Fruit fly (Drosophila melanogaster): Measurements from ENCODE around the gene CG14397.
A peak's percentile ranks its signal among the peaks of the same experiment; 100 is the strongest.

The CG14397 gene

DNA sequence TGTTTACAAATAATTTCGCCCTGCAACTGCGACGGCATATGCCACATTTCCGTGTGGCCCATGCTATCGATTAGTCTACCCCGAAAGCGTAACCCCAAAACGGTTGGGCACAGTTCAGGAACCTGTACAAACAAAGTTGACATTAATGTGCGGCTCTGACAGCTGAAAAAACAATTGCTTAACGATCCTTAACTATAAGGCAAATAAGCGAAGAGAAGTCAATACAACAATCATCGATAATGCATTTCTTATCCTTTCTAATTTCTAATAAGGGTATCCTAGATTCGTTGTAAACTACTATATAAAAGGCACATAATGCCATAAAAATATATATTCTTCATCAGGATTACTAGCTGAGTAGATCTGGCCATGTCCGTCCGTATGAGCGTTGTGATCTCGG lies 20.8 kb downstream of the CG14397 start:
- TF ChIP-seq br (GFP tag; optimal IDR thresholded peaks at IDR 0.05) (no peak), Vsx2 (GFP tag; optimal IDR thresholded peaks at IDR 0.05; ENCODE audit: partially characterized antibody) (no peak), psq (GFP tag; optimal IDR thresholded peaks at IDR 0.05) (no peak), sv (GFP tag; optimal IDR thresholded peaks at IDR 0.05) (no peak), CrebA (GFP tag; optimal IDR thresholded peaks at IDR 0.05; ENCODE audit: borderline replicate concordance) (no peak), tai (GFP tag; optimal IDR thresholded peaks at IDR 0.05) (no peak), rgr (GFP tag; optimal IDR thresholded peaks at IDR 0.05) (no peak), HLH106 (tag; optimal IDR thresholded peaks at IDR 0.05) (no peak), ey (GFP tag; optimal IDR thresholded peaks at IDR 0.05) (no peak), CG9705 (GFP tag; optimal IDR thresholded peaks at IDR 0.05) (no peak), Hr78 (GFP tag; optimal IDR thresholded peaks at IDR 0.05) (no peak), Abd-B (GFP tag; optimal IDR thresholded peaks at IDR 0.05) (no peak), Dif (GFP tag; optimal IDR thresholded peaks at IDR 0.05; ENCODE audit: partially characterized antibody) (no peak)

DNA sequence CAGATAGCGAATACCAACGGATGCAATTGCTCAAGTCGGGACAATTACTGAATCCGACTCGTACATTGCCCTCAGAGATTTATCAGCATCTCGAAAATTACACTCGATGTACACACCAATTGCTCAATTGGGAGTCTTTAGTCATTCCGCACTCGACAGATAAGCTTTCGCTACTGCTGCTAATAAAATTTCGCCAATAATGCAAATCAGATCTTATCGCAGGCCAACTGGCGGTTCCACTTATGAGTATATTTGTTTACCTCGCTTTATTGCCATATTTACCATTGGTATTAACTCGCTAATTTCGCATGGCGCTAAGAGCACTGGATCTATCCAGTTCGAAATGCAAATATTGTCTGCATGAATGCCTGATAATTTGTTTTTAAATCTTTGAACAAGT lies 22.5 kb downstream of the CG14397 start:
- no peak for TF ChIP-seq Rel (GFP tag; optimal IDR thresholded peaks at IDR 0.05)
- peak; percentile 40 for TF ChIP-seq Rel (tag; optimal IDR thresholded peaks at IDR 0.05)
- peak; percentile 4 for TF ChIP-seq psq (GFP tag; optimal IDR thresholded peaks at IDR 0.05)
- peak; percentile 31 for TF ChIP-seq Hr83 (GFP tag; optimal IDR thresholded peaks at IDR 0.05; ENCODE audit: poor library complexity, severe bottlenecking)
- TF ChIP-seq woc (GFP tag; optimal IDR thresholded peaks at IDR 0.05), result no peak
- peak; percentile 41 for TF ChIP-seq Hnf4 (GFP tag; optimal IDR thresholded peaks at IDR 0.05)
- TF ChIP-seq CG32264 (GFP tag; optimal IDR thresholded peaks at IDR 0.05), result peak; percentile 10
- peak; percentile 4 for TF ChIP-seq tai (GFP tag; optimal IDR thresholded peaks at IDR 0.05)
- peak; percentile 51 for TF ChIP-seq br (GFP tag; optimal IDR thresholded peaks at IDR 0.05)
- TF ChIP-seq CrebA (GFP tag; optimal IDR thresholded peaks at IDR 0.05; ENCODE audit: borderline replicate concordance), result no peak
- TF ChIP-seq N (GFP tag; optimal IDR thresholded peaks at IDR 0.05), result no peak

DNA sequence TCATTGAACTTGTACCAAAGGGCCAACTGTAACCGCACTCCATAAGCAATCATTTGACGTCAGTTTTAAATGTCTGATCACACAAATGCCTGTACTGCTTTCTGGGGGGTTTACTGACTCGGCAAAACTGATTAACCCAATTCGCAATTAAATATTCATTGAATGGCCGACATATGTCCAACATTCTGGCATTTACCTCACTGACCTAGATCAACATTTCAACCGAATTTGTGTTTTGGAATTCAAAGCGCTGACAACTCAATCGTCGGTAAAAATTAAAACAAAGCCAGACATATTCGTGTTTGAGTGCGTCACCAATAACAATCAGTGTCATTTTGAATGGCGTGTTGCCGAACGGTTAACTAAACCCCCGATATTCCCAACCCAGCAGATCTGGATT lies 24.7 kb downstream of the CG14397 start:
- TF ChIP-seq brk (GFP tag; optimal IDR thresholded peaks at IDR 0.05) (no peak), jim (GFP tag; optimal IDR thresholded peaks at IDR 0.05) (no peak), Jra (GFP tag; optimal IDR thresholded peaks at IDR 0.05) (no peak), sv (GFP tag; optimal IDR thresholded peaks at IDR 0.05) (no peak), N (GFP tag; optimal IDR thresholded peaks at IDR 0.05) (no peak), psq (GFP tag; optimal IDR thresholded peaks at IDR 0.05) (no peak), woc (GFP tag; optimal IDR thresholded peaks at IDR 0.05) (no peak), CG32264 (GFP tag; optimal IDR thresholded peaks at IDR 0.05) (no peak), HLH106 (tag; optimal IDR thresholded peaks at IDR 0.05) (no peak), Myc (optimal IDR thresholded peaks at IDR 0.05) (no peak), br (GFP tag; optimal IDR thresholded peaks at IDR 0.05) (no peak), sage (GFP tag; optimal IDR thresholded peaks at IDR 0.05) (no peak), Hr83 (GFP tag; optimal IDR thresholded peaks at IDR 0.05; ENCODE audit: poor library complexity, severe bottlenecking) (no peak), Rel (GFP tag; optimal IDR thresholded peaks at IDR 0.05) (no peak), Rel (tag; optimal IDR thresholded peaks at IDR 0.05) (no peak)

DNA sequence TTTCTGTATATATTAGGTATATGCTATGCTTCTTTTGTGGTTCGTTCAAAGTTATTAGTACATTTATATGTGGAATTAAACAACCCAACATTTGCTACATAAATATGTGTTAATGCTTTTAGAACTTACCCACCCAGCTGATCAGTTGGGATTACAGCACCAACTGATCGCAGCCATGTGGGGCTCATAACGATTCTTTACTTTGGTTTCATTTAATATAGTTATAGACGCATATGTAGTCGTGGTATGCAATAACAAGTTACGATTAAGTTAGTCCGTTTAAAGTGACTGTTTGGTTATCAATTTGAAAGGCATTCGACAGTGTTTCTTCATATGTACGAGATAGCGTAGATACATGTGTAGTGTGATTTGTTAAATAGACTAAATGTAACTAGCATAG lies 44.7 kb downstream of the CG14397 start:
- TF ChIP-seq Mio (GFP tag; optimal IDR thresholded peaks at IDR 0.05) (no peak), br (GFP tag; optimal IDR thresholded peaks at IDR 0.05) (no peak), Vsx2 (GFP tag; optimal IDR thresholded peaks at IDR 0.05; ENCODE audit: partially characterized antibody) (no peak), jim (GFP tag; optimal IDR thresholded peaks at IDR 0.05) (no peak), Hr78 (GFP tag; optimal IDR thresholded peaks at IDR 0.05) (no peak), Abd-B (GFP tag; optimal IDR thresholded peaks at IDR 0.05) (no peak), CrebA (GFP tag; optimal IDR thresholded peaks at IDR 0.05; ENCODE audit: borderline replicate concordance) (no peak), brk (GFP tag; optimal IDR thresholded peaks at IDR 0.05) (no peak), Sp1 (GFP tag; optimal IDR thresholded peaks at IDR 0.05) (no peak), ey (GFP tag; optimal IDR thresholded peaks at IDR 0.05) (no peak), Myc (optimal IDR thresholded peaks at IDR 0.05) (no peak), tai (GFP tag; optimal IDR thresholded peaks at IDR 0.05) (no peak), fru (GFP tag; optimal IDR thresholded peaks at IDR 0.05) (no peak), dsf (GFP tag; optimal IDR thresholded peaks at IDR 0.05; ENCODE audit: borderline replicate concordance) (no peak), CG32264 (GFP tag; optimal IDR thresholded peaks at IDR 0.05) (no peak), CG9705 (GFP tag; optimal IDR thresholded peaks at IDR 0.05) (no peak)

DNA sequence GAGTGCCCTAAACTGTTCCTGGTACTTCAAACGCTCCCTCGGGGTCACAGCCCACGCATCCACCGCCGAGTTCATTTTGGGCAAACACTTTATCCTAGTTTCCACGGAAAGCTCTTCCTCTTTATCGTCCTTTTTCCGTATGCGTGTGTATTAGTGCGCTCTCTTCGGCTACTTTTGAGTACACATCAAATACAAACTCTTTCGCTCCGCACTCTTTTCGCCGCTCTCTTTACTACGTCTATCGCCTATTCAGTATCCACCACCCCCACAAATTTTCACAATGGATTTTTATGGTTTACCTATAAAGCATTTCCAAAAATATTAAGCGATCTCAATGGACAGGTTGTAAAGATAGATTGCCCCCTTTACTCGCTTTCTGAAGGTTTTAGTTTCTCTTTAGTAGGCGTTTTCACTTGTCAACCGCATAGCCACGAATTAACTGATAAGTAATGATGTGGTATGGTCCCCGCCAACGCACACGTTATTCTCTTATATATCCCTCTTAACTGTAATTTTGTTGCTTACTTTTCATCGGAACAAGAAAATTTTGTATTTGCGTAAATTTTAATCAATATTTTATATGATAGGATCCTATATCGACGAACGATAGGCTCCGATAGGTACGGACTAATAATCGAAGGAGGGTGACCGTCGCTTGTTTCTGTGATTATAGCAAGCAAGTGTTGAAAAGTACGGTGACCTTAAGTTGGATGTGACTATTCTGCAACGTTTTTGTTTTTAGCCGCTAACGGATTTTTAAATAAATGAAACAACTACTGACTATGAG lies 50.9 kb downstream of the CG14397 start, which contains the start of gene Dap160:
Gene Dap160 (minus strand): TSS at position 634 of the 787 bp plus-strand sequence.
- TF ChIP-seq brk (GFP tag; optimal IDR thresholded peaks at IDR 0.05), result no peak
- no peak for TF ChIP-seq CG9705 (GFP tag; optimal IDR thresholded peaks at IDR 0.05)
- no peak for TF ChIP-seq rgr (GFP tag; optimal IDR thresholded peaks at IDR 0.05)
- TF ChIP-seq Sp1 (GFP tag; optimal IDR thresholded peaks at IDR 0.05), result no peak
- TF ChIP-seq lola (GFP tag; optimal IDR thresholded peaks at IDR 0.05), result no peak
- no peak for TF ChIP-seq Dif (GFP tag; optimal IDR thresholded peaks at IDR 0.05; ENCODE audit: partially characterized antibody)
- TF ChIP-seq Hr83 (GFP tag; optimal IDR thresholded peaks at IDR 0.05; ENCODE audit: poor library complexity, severe bottlenecking), result peak; percentile 63
- no peak for TF ChIP-seq GATAd (GFP tag; optimal IDR thresholded peaks at IDR 0.05)
- TF ChIP-seq sv (GFP tag; optimal IDR thresholded peaks at IDR 0.05), result no peak
- no peak for TF ChIP-seq Abd-B (GFP tag; optimal IDR thresholded peaks at IDR 0.05)
- TF ChIP-seq pan (optimal IDR thresholded peaks at IDR 0.05), result no peak
- no peak for TF ChIP-seq dmrt93B (GFP tag; optimal IDR thresholded peaks at IDR 0.05)
- TF ChIP-seq dl (GFP tag; optimal IDR thresholded peaks at IDR 0.05; ENCODE audit: insufficient read depth in 1 of 2, partially characterized antibody in 2 of 2), result peak in 1 of 2 experiments; percentile 49
- TF ChIP-seq HLH106 (tag; optimal IDR thresholded peaks at IDR 0.05), result no peak
- TF ChIP-seq Dfd (GFP tag; optimal IDR thresholded peaks at IDR 0.05), result no peak
- TF ChIP-seq tai (GFP tag; optimal IDR thresholded peaks at IDR 0.05), result no peak
- peak; percentile 7 for TF ChIP-seq woc (GFP tag; optimal IDR thresholded peaks at IDR 0.05)
- no peak for TF ChIP-seq ey (GFP tag; optimal IDR thresholded peaks at IDR 0.05)
- TF ChIP-seq foxo (GFP tag; optimal IDR thresholded peaks at IDR 0.05), result no peak
- TF ChIP-seq usp (GFP tag; optimal IDR thresholded peaks at IDR 0.05), result no peak
- TF ChIP-seq CrebA (GFP tag; optimal IDR thresholded peaks at IDR 0.05; ENCODE audit: borderline replicate concordance), result no peak
- TF ChIP-seq br (GFP tag; optimal IDR thresholded peaks at IDR 0.05), result no peak
